Worm (Caenorhabditis elegans) whole organism, L1 larva: Measurements from ENCODE around the gene aars-1.

Experiments used
- C04F5.9 ChIP-seq: sonication (generic microtip); optimal IDR thresholded peaks from 2 replicates; lab custom pipeline; 2016; ENCODE audit warnings: missing genetic modification characterization, missing compliant biosample characterization
- F16B12.6 ChIP-seq: fragments of 150-350 bp; optimal IDR thresholded peaks from 2 replicates; lab custom pipeline; 2014; ENCODE audit warnings: missing biosample characterization, missing genetic modification characterization
- Y116A8C.19 ChIP-seq: sonication (generic microtip); optimal IDR thresholded peaks from 2 replicates; lab custom pipeline; 2016; ENCODE audit warnings: missing compliant biosample characterization, missing genetic modification characterization, borderline replicate concordance
- aha-1 ChIP-seq: fragments of 150-350 bp; optimal IDR thresholded peaks from 2 replicates; lab custom pipeline; 2014; ENCODE audit warnings: missing biosample characterization, missing genetic modification characterization
- alr-1 ChIP-seq: fragments of 200-800 bp; sonication (Bioruptor generic); optimal IDR thresholded peaks from 2 replicates; lab custom pipeline; 2018; ENCODE audit warnings: borderline replicate concordance, mild to moderate bottlenecking, missing genetic modification characterization, missing compliant biosample characterization
- aly-2 ChIP-seq: fragments of 150-350 bp; optimal IDR thresholded peaks from 2 replicates; lab custom pipeline; 2014; ENCODE audit warnings: missing biosample characterization, missing genetic modification characterization
- ama-1 ChIP-seq: fragments of 150-350 bp; optimal IDR thresholded peaks from 2 replicates; lab custom pipeline; 2014
- ceh-63 ChIP-seq: fragments of 200-800 bp; sonication (Bioruptor generic); optimal IDR thresholded peaks from 2 replicates; lab custom pipeline; 2018; ENCODE audit warnings: mild to moderate bottlenecking, missing genetic modification characterization, missing compliant biosample characterization
- ceh-8 ChIP-seq: fragments of 200-800 bp; sonication (Bioruptor generic); optimal IDR thresholded peaks from 2 replicates; lab custom pipeline; 2018; ENCODE audit warnings: mild to moderate bottlenecking, missing genetic modification characterization, moderate library complexity, missing compliant biosample characterization
- ceh-82 ChIP-seq, 3 experiments: fragments of 150-350 bp in 1 of 3; sonication (generic microtip) in 2 of 3; optimal IDR thresholded peaks; 2 replicates each; lab custom pipeline; 2014 to 2017; ENCODE audit warnings: missing biosample characterization in 3 of 3, missing genetic modification characterization in 3 of 3
- ceh-88 ChIP-seq: fragments of 200-800 bp; sonication (Bioruptor generic); IDR thresholded peaks from 2 replicates; pipeline ENCODE4 v1.3.6; 2022; ENCODE audit warnings: missing genetic modification characterization, missing compliant biosample characterization
- dsc-1 ChIP-seq: sonication (generic microtip); optimal IDR thresholded peaks from 2 replicates; lab custom pipeline; 2016; ENCODE audit warnings: mild to moderate bottlenecking, missing genetic modification characterization, missing compliant biosample characterization
- egl-27 ChIP-seq, 2 experiments: fragments of 150-350 bp in 1 of 2; sonication (generic microtip); optimal IDR thresholded peaks; 3 replicates each; lab custom pipeline; 2017 to 2018; ENCODE audit warnings: missing biosample characterization in 2 of 2, missing genetic modification characterization in 2 of 2, missing genetic modification reagents in 2 of 2
- elt-3 ChIP-seq, 6 experiments: fragments of 150-350 bp in 1 of 6; sonication (generic microtip); optimal IDR thresholded peaks; 2 replicates each; lab custom pipeline; 2017 to 2018; ENCODE audit warnings: missing biosample characterization in 6 of 6, missing genetic modification characterization in 6 of 6, inconsistent platforms in 1 of 6
- ets-5 ChIP-seq: fragments of 200-800 bp; sonication (Bioruptor generic); IDR thresholded peaks from 2 replicates; pipeline ENCODE4 v1.3.6; 2022; ENCODE audit warnings: missing genetic modification characterization, missing compliant biosample characterization
- fkh-10 ChIP-seq: sonication (generic microtip); optimal IDR thresholded peaks from 2 replicates; lab custom pipeline; 2017; ENCODE audit warnings: missing biosample characterization, missing genetic modification reagents, missing genetic modification characterization
- fos-1 ChIP-seq: fragments of 150-350 bp; optimal IDR thresholded peaks from 2 replicates; lab custom pipeline; 2014; ENCODE audit warnings: missing biosample characterization, missing genetic modification characterization
- grh-1 ChIP-seq: fragments of 200-800 bp; sonication (Bioruptor generic); IDR thresholded peaks from 2 replicates; pipeline ENCODE4 v1.3.6; 2022; ENCODE audit warnings: missing genetic modification reagents, missing genetic modification characterization, missing compliant biosample characterization
- hlh-17 ChIP-seq: fragments of 200-800 bp; sonication (Bioruptor generic); optimal IDR thresholded peaks from 2 replicates; lab custom pipeline; 2018; ENCODE audit warnings: missing genetic modification characterization, mild to moderate bottlenecking, missing compliant biosample characterization, moderate library complexity, borderline replicate concordance
- hlh-4 ChIP-seq: sonication (generic microtip); optimal IDR thresholded peaks from 2 replicates; lab custom pipeline; 2016; ENCODE audit warnings: mild to moderate bottlenecking, missing genetic modification characterization, missing compliant biosample characterization
- irx-1 ChIP-seq: sonication (generic microtip); optimal IDR thresholded peaks from 2 replicates; lab custom pipeline; 2016; ENCODE audit warnings: missing genetic modification characterization, missing compliant biosample characterization
- isw-1 ChIP-seq: fragments of 200-800 bp; sonication (Bioruptor generic); IDR thresholded peaks from 2 replicates; pipeline ENCODE4 v1.3.6; 2022; ENCODE audit warnings: missing genetic modification characterization, missing compliant biosample characterization
- jun-1 ChIP-seq: fragments of 150-350 bp; optimal IDR thresholded peaks from 2 replicates; lab custom pipeline; 2014; ENCODE audit warnings: missing biosample characterization, missing genetic modification reagents, missing genetic modification characterization
- lir-3 ChIP-seq: sonication (generic microtip); optimal IDR thresholded peaks from 2 replicates; lab custom pipeline; 2016; ENCODE audit warnings: mild to moderate bottlenecking, missing genetic modification characterization, moderate library complexity, missing compliant biosample characterization; ENCODE audit not compliant: poor library complexity
- mab-9 ChIP-seq: fragments of 200-800 bp; sonication (Bioruptor generic); IDR thresholded peaks from 2 replicates; pipeline ENCODE4 v1.3.6; 2022; ENCODE audit warnings: missing genetic modification reagents, missing genetic modification characterization, missing compliant biosample characterization
- mdl-1 ChIP-seq, 2 experiments: fragments of 150-350 bp; optimal IDR thresholded peaks; 2 replicates each; lab custom pipeline; 2014 to 2017; ENCODE audit warnings: missing biosample characterization in 2 of 2, missing genetic modification characterization in 2 of 2, inconsistent platforms in 1 of 2
- nhr-12 ChIP-seq: sonication (generic microtip); optimal IDR thresholded peaks from 2 replicates; lab custom pipeline; 2017; ENCODE audit warnings: missing biosample characterization, missing genetic modification characterization
- nhr-237 ChIP-seq: fragments of 150-350 bp; optimal IDR thresholded peaks from 2 replicates; lab custom pipeline; 2014; ENCODE audit warnings: missing biosample characterization, missing genetic modification characterization
- nhr-28 ChIP-seq: fragments of 150-350 bp; optimal IDR thresholded peaks from 2 replicates; lab custom pipeline; 2014; ENCODE audit warnings: missing biosample characterization, missing genetic modification characterization
- nhr-47 ChIP-seq: sonication (generic microtip); optimal IDR thresholded peaks from 2 replicates; lab custom pipeline; 2016; ENCODE audit warnings: mild to moderate bottlenecking, missing genetic modification characterization, moderate library complexity, missing compliant biosample characterization
- nhr-84 ChIP-seq: sonication (generic microtip); optimal IDR thresholded peaks from 2 replicates; lab custom pipeline; 2017; ENCODE audit warnings: missing biosample characterization, missing genetic modification characterization
- nhr-85 ChIP-seq: sonication (generic microtip); peaks from one replicate; lab custom pipeline; 2016; ENCODE audit warnings: missing genetic modification characterization, inconsistent platforms, missing compliant biosample characterization
- nhr-90 ChIP-seq: sonication (generic microtip); optimal IDR thresholded peaks from 2 replicates; lab custom pipeline; 2016; ENCODE audit warnings: mild to moderate bottlenecking, missing genetic modification characterization, missing compliant biosample characterization; ENCODE audit not compliant: poor library complexity
- pag-3 ChIP-seq: sonication (generic microtip); optimal IDR thresholded peaks from 2 replicates; lab custom pipeline; 2017; ENCODE audit warnings: missing genetic modification characterization, mild to moderate bottlenecking, missing compliant biosample characterization, antibody characterized with exemption, borderline replicate concordance; ENCODE audit not compliant: insufficient read depth
- pax-3 ChIP-seq: fragments of 200-800 bp; sonication (Bioruptor generic); optimal IDR thresholded peaks from 2 replicates; lab custom pipeline; 2018; ENCODE audit warnings: mild to moderate bottlenecking, missing genetic modification characterization, moderate library complexity, missing compliant biosample characterization
- pqm-1 ChIP-seq: sonication (generic microtip); optimal IDR thresholded peaks from 3 replicates; lab custom pipeline; 2017; ENCODE audit warnings: missing biosample characterization, missing genetic modification characterization
- rnt-1 ChIP-seq: sonication (generic microtip); optimal IDR thresholded peaks from 2 replicates; lab custom pipeline; 2016; ENCODE audit warnings: mild to moderate bottlenecking, missing genetic modification characterization, moderate library complexity, missing compliant biosample characterization
- snpc-4 ChIP-seq: fragments of 150-350 bp; optimal IDR thresholded peaks from 2 replicates; lab custom pipeline; 2014; ENCODE audit warnings: missing biosample characterization, missing genetic modification characterization
- sox-4 ChIP-seq: sonication (generic microtip); optimal IDR thresholded peaks from 2 replicates; lab custom pipeline; 2016; ENCODE audit warnings: missing genetic modification characterization, missing compliant biosample characterization
- sup-37 ChIP-seq: fragments of 200-800 bp; sonication (Bioruptor generic); optimal IDR thresholded peaks from 2 replicates; lab custom pipeline; 2018; ENCODE audit warnings: mild to moderate bottlenecking, missing genetic modification characterization, missing compliant biosample characterization
- unc-130 ChIP-seq: fragments of 150-350 bp; optimal IDR thresholded peaks from 2 replicates; lab custom pipeline; 2017; ENCODE audit warnings: missing biosample characterization, missing genetic modification characterization, inconsistent platforms
- unc-86 ChIP-seq: sonication (generic microtip); optimal IDR thresholded peaks from 2 replicates; lab custom pipeline; 2016; ENCODE audit warnings: missing genetic modification characterization, missing compliant biosample characterization
- vab-15 ChIP-seq: sonication (generic microtip); optimal IDR thresholded peaks from 2 replicates; lab custom pipeline; 2017; ENCODE audit warnings: missing genotype, mild to moderate bottlenecking, missing genetic modification characterization, missing compliant biosample characterization
- zag-1 ChIP-seq: fragments of 150-350 bp; optimal IDR thresholded peaks from 2 replicates; lab custom pipeline; 2014; ENCODE audit warnings: missing biosample characterization, missing genetic modification characterization
- ztf-11 ChIP-seq, 2 experiments: sonication (generic microtip); optimal IDR thresholded peaks; 2 replicates each; lab custom pipeline; 2016 to 2017; ENCODE audit warnings: missing genetic modification characterization in 2 of 2, missing biosample characterization in 1 of 2, missing compliant biosample characterization in 1 of 2
- ztf-4 ChIP-seq: fragments of 150-350 bp; optimal IDR thresholded peaks from 2 replicates; lab custom pipeline; 2014; ENCODE audit warnings: missing biosample characterization, missing genetic modification characterization

Gene aars-1

DNA sequence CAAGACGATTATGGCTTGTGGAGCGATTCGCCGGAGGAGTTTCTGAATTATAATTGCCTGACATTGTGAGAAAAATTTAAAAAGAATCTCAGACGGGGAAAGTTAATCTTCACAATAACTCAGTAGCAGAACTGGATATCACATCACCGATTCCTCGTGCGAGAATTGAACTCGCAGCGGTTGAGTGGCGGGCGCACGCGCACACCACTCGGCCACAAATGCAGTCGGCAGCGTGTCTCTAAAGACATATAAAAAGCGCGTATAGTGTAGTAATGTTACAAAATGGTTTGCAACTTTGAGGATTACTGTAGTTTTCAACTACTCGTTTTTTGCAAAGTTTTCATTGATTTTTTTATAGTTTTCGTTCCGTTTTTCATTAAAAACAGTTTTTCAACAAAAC lies 20.3 kb upstream of the aars-1 start (continued):
- peak; percentile 14 for TF ChIP-seq ztf-4 (tag; lab: Kevin White, UChicago)
- no peak for TF ChIP-seq pax-3
- no peak for TF ChIP-seq ceh-63
- TF ChIP-seq grh-1 (GFP tag; lab: Robert Waterston, UW): peak; percentile 44; the same call in 1 of the 2 replicates
- TF ChIP-seq nhr-237 (tag; lab: Kevin White, UChicago): no peak
- peak; percentile 38 to 87 (median 46) for TF ChIP-seq ceh-82 (tag; optimal IDR thresholded peaks at IDR 0.05; lab: Kevin White, UChicago)
- TF ChIP-seq sox-4 (tag; lab: Kevin White, UChicago): no peak
- peak; percentile 73 for TF ChIP-seq unc-130 (tag; lab: Kevin White, UChicago)
- TF ChIP-seq alr-1 (tag; lab: Kevin White, UChicago): no peak
- TF ChIP-seq C04F5.9 (tag; lab: Kevin White, UChicago): no peak
- TF ChIP-seq nhr-47: peak; percentile 78
- TF ChIP-seq aly-2: peak; percentile 69
- peak in 1 of 2 experiments; percentile 25 for TF ChIP-seq egl-27 (tag; optimal IDR thresholded peaks at IDR 0.05; lab: Kevin White, UChicago)
- peak; percentile 16 for TF ChIP-seq unc-86 (tag; lab: Kevin White, UChicago)
- TF ChIP-seq irx-1 (tag; lab: Kevin White, UChicago): peak; percentile 1
- peak; percentile 79 for TF ChIP-seq nhr-85 (tag; lab: Kevin White, UChicago)
- no peak for TF ChIP-seq nhr-28 (tag; lab: Kevin White, UChicago)
- TF ChIP-seq pag-3: no peak
- TF ChIP-seq ztf-11 (tag; optimal IDR thresholded peaks at IDR 0.05; lab: Kevin White, UChicago): peak in 1 of 2 experiments; percentile 52
- no peak for TF ChIP-seq mab-9
- peak; percentile 60 for TF ChIP-seq ceh-88 (GFP tag; lab: Robert Waterston, UW)
- TF ChIP-seq jun-1 (tag; lab: Kevin White, UChicago): peak; percentile 63
- TF ChIP-seq nhr-12 (tag; lab: Kevin White, UChicago): no peak
- TF ChIP-seq zag-1: no peak
- no peak for TF ChIP-seq pqm-1
- TF ChIP-seq fkh-10: peak; percentile 40
- no peak for TF ChIP-seq ceh-8 (GFP tag; lab: Kevin White, UChicago)
- peak in 1 of 2 experiments; percentile 85 for TF ChIP-seq mdl-1 (tag; optimal IDR thresholded peaks at IDR 0.05; lab: Kevin White, UChicago)
- peak; percentile 8 for TF ChIP-seq fos-1 (tag; lab: Kevin White, UChicago)
- no peak for TF ChIP-seq ets-5 (GFP tag; lab: Robert Waterston, UW)
- no peak for TF ChIP-seq hlh-17 (GFP tag; lab: Kevin White, UChicago)
- TF ChIP-seq nhr-90 (tag; lab: Kevin White, UChicago): peak; percentile 74
- TF ChIP-seq ama-1 (lab: Kevin White, UChicago): no peak
- TF ChIP-seq dsc-1 (tag; lab: Kevin White, UChicago): peak; percentile 62
- TF ChIP-seq Y116A8C.19 (tag; lab: Kevin White, UChicago): no peak
- TF ChIP-seq vab-15 (tag; lab: Kevin White, UChicago): peak; percentile 48

- TF ChIP-seq ceh-88 (GFP tag; lab: Robert Waterston, UW): no peak
- TF ChIP-seq F16B12.6 (tag; lab: Kevin White, UChicago): no peak
- TF ChIP-seq nhr-84 (tag; lab: Kevin White, UChicago): no peak
- no peak for TF ChIP-seq isw-1
- no peak for TF ChIP-seq elt-3 (tag; optimal IDR thresholded peaks at IDR 0.05; lab: Kevin White, UChicago)
- no peak for TF ChIP-seq sox-4 (tag; lab: Kevin White, UChicago)
- no peak for TF ChIP-seq nhr-12 (tag; lab: Kevin White, UChicago)
- no peak for TF ChIP-seq rnt-1 (tag; lab: Kevin White, UChicago)
- TF ChIP-seq snpc-4 (tag; lab: Kevin White, UChicago): no peak
- TF ChIP-seq aha-1 (tag; lab: Kevin White, UChicago): no peak
- TF ChIP-seq sup-37 (GFP tag; lab: Kevin White, UChicago): no peak
- no peak for TF ChIP-seq lir-3 (tag; lab: Kevin White, UChicago)
- TF ChIP-seq ets-5 (GFP tag; lab: Robert Waterston, UW): no peak
- TF ChIP-seq hlh-4 (tag; lab: Kevin White, UChicago): no peak
- no peak for TF ChIP-seq pag-3
These were observed 14.8 kb upstream of the aars-1 start, which contains the start of gene W02B12.12 for ce11 chrII:11479076-11479475. W02B12.12 (minus strand) TSS chrII:11479176.
